Fruit fly (Drosophila melanogaster) whole organism, embryonic: ENCODE data around the gene Rbbp5.

Source experiments
- BEAF-32 ChIP-seq: fragments of 200-800 bp; sonication (Bioruptor generic); optimal IDR thresholded peaks from 3 replicates; lab custom pipeline; 2017; ENCODE audit warnings: missing biosample characterization, missing genetic modification characterization, mild to moderate bottlenecking, moderate library complexity, missing genetic modification reagents
- CG15601 ChIP-seq: fragments of 200-800 bp; sonication (Bioruptor generic); optimal IDR thresholded peaks from 3 replicates; lab custom pipeline; 2019; ENCODE audit warnings: missing biosample characterization, mild to moderate bottlenecking, missing genetic modification characterization, moderate library complexity
- CG3281 ChIP-seq: fragments of 200-800 bp; sonication (Bioruptor generic); optimal IDR thresholded peaks from 3 replicates; lab custom pipeline; 2017; ENCODE audit warnings: missing biosample characterization, mild to moderate bottlenecking, missing genetic modification characterization
- Dfd ChIP-seq, 2 experiments: fragments of >200 bp; optimal IDR thresholded peaks; 2 replicates each; lab custom pipeline; 2017; ENCODE audit warnings: missing biosample characterization in 2 of 2, missing genetic modification characterization in 2 of 2
- Gug ChIP-seq: fragments of 200-800 bp; sonication (Bioruptor generic); IDR thresholded peaks from 4 replicates; pipeline ENCODE4 v1.3.6; 2022; ENCODE audit warnings: missing biosample characterization, missing genetic modification characterization
- Lhr ChIP-seq: fragments of 200-800 bp; sonication (Bioruptor generic); optimal IDR thresholded peaks from 3 replicates; lab custom pipeline; 2017; ENCODE audit warnings: mild to moderate bottlenecking, missing biosample characterization, missing genetic modification reagents, missing genetic modification characterization
- fru ChIP-seq: fragments of >200 bp; optimal IDR thresholded peaks from 2 replicates; lab custom pipeline; 2017
- her ChIP-seq: fragments of 200-800 bp; sonication (Bioruptor generic); optimal IDR thresholded peaks from 2 replicates; lab custom pipeline; 2016; ENCODE audit warnings: missing biosample characterization, missing genetic modification characterization
- rib ChIP-seq: fragments of 200-800 bp; sonication (Bioruptor generic); IDR thresholded peaks from 2 replicates; pipeline ENCODE4 v1.3.6; 2022; ENCODE audit warnings: missing biosample characterization, missing genetic modification characterization

DNA sequence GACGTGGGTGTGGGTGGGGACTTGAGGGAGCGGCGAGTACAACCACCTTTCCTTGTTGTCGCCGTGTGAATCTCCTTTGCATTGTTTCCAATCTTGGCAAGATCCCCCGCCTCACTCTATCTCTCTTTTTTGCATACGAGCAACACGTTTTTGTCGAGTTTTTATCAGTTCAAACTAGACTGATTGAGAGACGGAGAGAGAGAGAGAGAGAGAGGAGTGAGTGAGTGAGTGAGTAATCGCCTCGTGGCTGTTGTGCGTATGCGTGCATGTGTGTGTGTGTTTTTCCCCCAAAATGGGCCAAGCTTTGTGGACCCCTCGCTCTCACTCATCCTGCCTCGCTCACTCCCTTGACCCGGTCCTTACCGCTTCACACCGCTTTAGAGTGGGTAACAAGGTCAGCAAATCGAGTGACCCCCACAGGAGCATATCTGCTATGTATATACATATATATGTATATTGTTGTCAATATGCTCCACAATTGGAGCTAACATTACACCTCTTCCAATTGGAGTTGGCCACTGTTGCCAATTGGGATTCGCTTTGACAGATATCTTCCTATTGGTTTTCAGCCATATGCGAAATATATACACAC lies 1.7 kb upstream of the Rbbp5 start:
- TF ChIP-seq CG3281 (GFP tag; lab: Kevin White, UChicago): no peak
- no peak for TF ChIP-seq rib (GFP tag; lab: Robert Waterston, UW)
- TF ChIP-seq BEAF-32 (GFP tag; lab: Kevin White, UChicago): no peak
- TF ChIP-seq Lhr (GFP tag; lab: Kevin White, UChicago): no peak
- TF ChIP-seq Gug: no peak
- no peak for TF ChIP-seq fru (lab: Kevin White, UChicago)
- TF ChIP-seq her (GFP tag; lab: Kevin White, UChicago): no peak
- no peak for TF ChIP-seq CG15601 (tag; lab: Kevin White, UChicago)
- no peak for TF ChIP-seq Dfd (GFP tag; optimal IDR thresholded peaks at IDR 0.05; lab: Kevin White, UChicago)
